Worm (Caenorhabditis elegans): Measurements from ENCODE around the gene clec-252.

The clec-252 gene

DNA sequence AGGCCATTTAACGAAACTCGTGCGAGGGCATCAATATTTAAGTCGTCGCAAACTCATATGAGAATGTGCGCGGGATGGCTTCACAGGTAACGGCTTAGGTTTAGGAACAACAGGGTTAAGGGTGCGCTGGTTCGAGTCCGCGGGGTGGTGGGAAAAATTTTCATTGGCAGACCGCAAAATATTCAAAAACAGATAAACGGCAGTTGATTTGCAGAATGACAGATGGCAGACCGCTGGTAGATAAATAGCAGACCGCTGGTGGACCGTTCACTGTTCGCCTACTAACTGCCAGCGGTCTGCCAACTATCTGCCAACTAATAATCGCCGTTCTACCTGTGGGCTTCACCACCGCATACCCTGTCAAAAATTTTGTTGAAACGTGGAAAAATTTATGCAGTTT, 36.5 kb downstream of the clec-252 start:
- peak; percentile 10 for TF ChIP-seq fkh-2 (tag; optimal IDR thresholded peaks at IDR 0.05)
- no peak for TF ChIP-seq egl-5 (tag; optimal IDR thresholded peaks at IDR 0.05)

DNA sequence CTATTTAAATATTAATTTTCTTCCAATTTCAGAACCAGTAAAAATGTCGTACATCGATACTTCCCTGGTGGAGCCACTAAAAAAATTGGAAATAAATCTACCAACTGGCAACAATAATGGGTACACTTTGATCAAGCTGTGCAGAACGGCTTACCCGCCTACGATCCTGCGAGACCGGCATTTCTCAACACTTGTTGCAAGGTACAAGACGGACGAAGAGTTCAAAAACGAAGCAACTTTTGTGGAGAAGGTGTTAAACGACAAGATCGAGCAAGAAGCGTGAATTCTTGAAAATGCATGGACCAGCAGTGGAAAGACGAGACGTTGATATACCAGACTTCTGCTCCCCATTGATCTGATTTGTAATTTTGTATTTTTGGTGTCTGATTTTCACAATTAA, 37.3 kb downstream of the clec-252 start:
- TF ChIP-seq mdl-1 (tag; optimal IDR thresholded peaks at IDR 0.05) (no peak), snpc-4 (tag; optimal IDR thresholded peaks at IDR 0.05) (no peak)

ce11 chrV:18710045-18710490, 38.6 kb downstream of the clec-252 start:
- no peak for TF ChIP-seq elt-3 (tag; optimal IDR thresholded peaks at IDR 0.05)
- peak; percentile 19 for TF ChIP-seq hmg-11 (tag; optimal IDR thresholded peaks at IDR 0.05)
- TF ChIP-seq ztf-4 (tag; optimal IDR thresholded peaks at IDR 0.05), result no peak
- no peak for TF ChIP-seq mml-1 (tag; optimal IDR thresholded peaks at IDR 0.05)
- TF ChIP-seq snpc-4 (tag; optimal IDR thresholded peaks at IDR 0.05), result peak; percentile 27
- no peak for TF ChIP-seq egl-27 (tag; optimal IDR thresholded peaks at IDR 0.05)
- no peak for TF ChIP-seq ama-1 (optimal IDR thresholded peaks at IDR 0.05)

ce11 chrV:18709203-18709860, 39.3 kb downstream of the clec-252 start, which contains the start of gene Y17D7C.6:
Gene Y17D7C.6 (plus strand): TSS chrV:18709810.
- TF ChIP-seq fkh-2 (tag; optimal IDR thresholded peaks at IDR 0.05), result no peak
- no peak for TF ChIP-seq sea-2 (GFP tag; optimal IDR thresholded peaks at IDR 0.05)
- no peak for TF ChIP-seq fkh-10 (GFP tag; optimal IDR thresholded peaks at IDR 0.05)
- TF ChIP-seq nhr-12 (tag; optimal IDR thresholded peaks at IDR 0.05), result no peak
- TF ChIP-seq elt-1 (tag; optimal IDR thresholded peaks at IDR 0.05), result no peak
- TF ChIP-seq zag-1 (tag; optimal IDR thresholded peaks at IDR 0.05), result no peak
- TF ChIP-seq fos-1 (tag; optimal IDR thresholded peaks at IDR 0.05), result no peak
- no peak for TF ChIP-seq daf-12 (tag; optimal IDR thresholded peaks at IDR 0.05)

ce11 chrV:18708015-18708414, 40.6 kb downstream of the clec-252 start:
- TF ChIP-seq ceh-9 (tag; optimal IDR thresholded peaks at IDR 0.05) (no peak), R02D3.7 (tag; optimal IDR thresholded peaks at IDR 0.05) (no peak), nhr-77 (tag; optimal IDR thresholded peaks at IDR 0.05) (no peak), unc-39 (tag; optimal IDR thresholded peaks at IDR 0.05) (no peak), ZK546.5 (tag; optimal IDR thresholded peaks at IDR 0.05) (no peak), egl-5 (tag; optimal IDR thresholded peaks at IDR 0.05) (no peak)

DNA sequence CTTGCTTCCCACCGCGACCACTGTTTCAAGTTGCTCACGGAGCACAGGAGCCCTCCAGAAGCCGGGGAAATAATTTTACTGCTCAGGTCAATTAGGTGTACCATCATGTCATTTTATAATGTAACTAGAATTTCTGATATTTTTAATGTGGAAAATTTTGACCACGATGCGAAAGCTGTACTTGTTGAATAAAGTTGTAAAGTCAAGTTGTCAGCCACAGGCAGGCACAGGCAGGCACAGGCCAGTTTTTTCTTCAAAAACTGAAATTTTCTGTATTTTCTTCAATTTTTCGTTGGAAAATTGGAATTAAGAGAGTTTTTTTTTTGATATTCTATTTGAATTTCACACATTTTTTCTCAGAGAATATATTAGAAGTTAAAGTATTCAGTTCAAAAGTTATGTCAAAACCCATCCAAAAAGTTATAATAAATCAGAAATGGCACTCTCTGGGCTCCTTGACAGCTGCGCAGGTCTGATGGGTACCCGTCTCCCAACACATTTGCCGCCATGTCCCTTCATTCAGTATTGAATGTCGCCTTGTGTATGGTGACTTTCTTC, 42.5 kb downstream of the clec-252 start, which contains the start of gene Y17D7C.1:
Gene Y17D7C.1 (plus strand): TSS at position 508 of the 558 bp plus-strand sequence.
- TF ChIP-seq unc-62 (GFP tag; optimal IDR thresholded peaks at IDR 0.05) (no peak), nhr-67 (tag; optimal IDR thresholded peaks at IDR 0.05) (no peak), pha-4 (tag; optimal IDR thresholded peaks at IDR 0.05) (no peak), nhr-23 (tag; optimal IDR thresholded peaks at IDR 0.05) (no peak), nhr-11 (tag; optimal IDR thresholded peaks at IDR 0.05) (no peak), pqm-1 (tag; optimal IDR thresholded peaks at IDR 0.05) (no peak), elt-1 (tag; optimal IDR thresholded peaks at IDR 0.05) (no peak), elt-2 (tag; optimal IDR thresholded peaks at IDR 0.05) (no peak), unc-39 (tag; optimal IDR thresholded peaks at IDR 0.05) (no peak), lin-15B (tag; optimal IDR thresholded peaks at IDR 0.05) (no peak)

- no peak for TF ChIP-seq ama-1 (optimal IDR thresholded peaks at IDR 0.05)
- TF ChIP-seq nhr-43 (tag; optimal IDR thresholded peaks at IDR 0.05; ENCODE audit: poor library complexity, severe bottlenecking), result no peak
- TF ChIP-seq ceh-28 (tag; optimal IDR thresholded peaks at IDR 0.05), result no peak
- no peak for TF ChIP-seq unc-39 (tag; optimal IDR thresholded peaks at IDR 0.05)
- no peak for TF ChIP-seq ztf-11 (tag; optimal IDR thresholded peaks at IDR 0.05)
- no peak for TF ChIP-seq lin-15B (tag; optimal IDR thresholded peaks at IDR 0.05)
- no peak for TF ChIP-seq elt-2 (tag; optimal IDR thresholded peaks at IDR 0.05)
- TF ChIP-seq mdl-1 (tag; optimal IDR thresholded peaks at IDR 0.05), result no peak
- no peak for TF ChIP-seq R02D3.7 (tag; optimal IDR thresholded peaks at IDR 0.05)
- no peak for TF ChIP-seq skn-1 (tag; optimal IDR thresholded peaks at IDR 0.05)
- no peak for TF ChIP-seq ceh-82 (tag; optimal IDR thresholded peaks at IDR 0.05)
- TF ChIP-seq sea-2 (GFP tag; optimal IDR thresholded peaks at IDR 0.05), result no peak
- TF ChIP-seq egl-5 (tag; optimal IDR thresholded peaks at IDR 0.05), result no peak
- TF ChIP-seq nhr-28 (tag; optimal IDR thresholded peaks at IDR 0.05), result no peak
- no peak for TF ChIP-seq pqm-1 (tag; optimal IDR thresholded peaks at IDR 0.05)
- TF ChIP-seq nhr-67 (tag; optimal IDR thresholded peaks at IDR 0.05), result no peak
- TF ChIP-seq mml-1 (tag; optimal IDR thresholded peaks at IDR 0.05), result no peak
- TF ChIP-seq eor-1 (tag; optimal IDR thresholded peaks at IDR 0.05), result no peak
- no peak for TF ChIP-seq lin-39 (tag; optimal IDR thresholded peaks at IDR 0.05)
- TF ChIP-seq jun-1 (tag; optimal IDR thresholded peaks at IDR 0.05), result no peak
Measured at ce11 chrV:18705319-18706062, 43.1 kb downstream of the clec-252 start.
